Worm (Caenorhabditis elegans): Measurements from ENCODE around the gene rhi-1.

- TF ChIP-seq elt-2 (tag; optimal IDR thresholded peaks at IDR 0.05), result no peak
- no peak for TF ChIP-seq pha-2 (tag; optimal IDR thresholded peaks at IDR 0.05)
- no peak for TF ChIP-seq dve-1 (tag; optimal IDR thresholded peaks at IDR 0.05)
- TF ChIP-seq lin-11 (tag; optimal IDR thresholded peaks at IDR 0.05), result no peak
- no peak for TF ChIP-seq T23F11.4 (GFP tag; optimal IDR thresholded peaks at IDR 0.05)
- no peak for TF ChIP-seq dmd-4 (tag; optimal IDR thresholded peaks at IDR 0.05; ENCODE audit: borderline replicate concordance)
- TF ChIP-seq unc-55 (GFP tag; optimal IDR thresholded peaks at IDR 0.05), result no peak
- no peak for TF ChIP-seq ets-4 (tag; optimal IDR thresholded peaks at IDR 0.05)
- no peak for TF ChIP-seq ama-1 (optimal IDR thresholded peaks at IDR 0.05)
Measured at ce11 chrX:4479960-4480359, 28.3 kb upstream of the rhi-1 start.

Data from whole organism, late embryonic.